Fruit fly (Drosophila melanogaster) Kc167 (cell line): ENCODE results near the gene CG14915.
A peak's percentile ranks its signal among the peaks of the same experiment; 100 is the strongest.

Source experiments
- Myc ChIP-seq: fragments of >200 bp; optimal IDR thresholded peaks from 2 replicates; lab custom pipeline; 2017; ENCODE audit warnings: missing external identifiers
- Sin3A ChIP-seq: fragments of >200 bp; optimal IDR thresholded peaks from 2 replicates; lab custom pipeline; 2018; ENCODE audit warnings: missing external identifiers
- h ChIP-seq: fragments of >200 bp; optimal IDR thresholded peaks from 3 replicates; lab custom pipeline; 2018; ENCODE audit warnings: missing external identifiers
- insv ChIP-seq: fragments of >200 bp; optimal IDR thresholded peaks from 3 replicates; lab custom pipeline; 2018; ENCODE audit warnings: missing external identifiers
- psq ChIP-seq: fragments of >200 bp; optimal IDR thresholded peaks from 2 replicates; lab custom pipeline; 2017; ENCODE audit warnings: missing external identifiers
- ttk ChIP-seq: sonication (Bioruptor generic); optimal IDR thresholded peaks from 2 replicates; lab custom pipeline; 2017; ENCODE audit warnings: missing external identifiers

CG14915 gene

DNA sequence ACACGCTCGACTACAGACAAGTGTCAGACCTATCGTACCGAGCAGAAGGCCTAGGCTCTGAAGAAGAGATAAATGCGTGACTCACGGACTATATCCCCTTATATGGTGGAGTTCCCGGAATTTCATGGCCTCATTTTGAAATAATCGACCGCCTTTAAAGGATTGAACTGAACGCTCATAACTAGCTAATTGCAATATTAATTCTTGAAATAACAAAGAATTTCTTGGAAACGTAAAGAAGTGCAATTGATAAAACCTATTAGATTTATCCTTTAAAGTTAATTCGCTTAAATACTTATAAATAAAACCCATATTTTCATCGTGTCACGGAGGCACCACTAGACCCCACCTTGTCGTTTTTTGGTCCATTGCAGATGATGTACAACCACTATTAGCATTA is 29.8 kb upstream of the CG14915 start:
- no peak for TF ChIP-seq insv
- TF ChIP-seq Sin3A (lab: Kevin White, UChicago) = no peak
- TF ChIP-seq ttk (lab: Kevin White, UChicago) = no peak
- no peak for TF ChIP-seq psq
- TF ChIP-seq Myc (lab: Kevin White, UChicago) = no peak
- no peak for TF ChIP-seq h (lab: Kevin White, UChicago)

DNA sequence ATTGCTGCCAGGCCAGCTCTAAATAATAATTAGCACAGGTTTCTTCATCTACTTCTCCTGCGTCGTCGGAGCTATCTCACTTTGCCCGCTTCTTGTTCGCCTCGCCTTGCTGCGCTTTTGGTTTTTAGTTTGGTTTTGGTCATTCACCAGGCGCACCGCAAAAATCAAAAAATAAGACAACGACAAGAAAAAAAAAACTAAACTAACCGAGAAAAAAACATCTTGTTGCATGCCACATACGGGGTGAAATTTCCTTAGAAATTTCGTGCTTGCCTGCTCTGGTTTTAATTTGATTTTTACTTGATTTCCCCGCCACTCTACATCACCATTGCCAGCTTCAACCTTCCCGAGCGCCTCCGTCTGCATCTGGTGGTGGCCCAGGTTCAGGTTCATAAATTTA is 29.0 kb upstream of the CG14915 start:
- TF ChIP-seq psq (no peak), h (lab: Kevin White, UChicago) (no peak), Myc (lab: Kevin White, UChicago) (no peak), insv (no peak), Sin3A (lab: Kevin White, UChicago) (no peak), ttk (lab: Kevin White, UChicago) (no peak)

DNA sequence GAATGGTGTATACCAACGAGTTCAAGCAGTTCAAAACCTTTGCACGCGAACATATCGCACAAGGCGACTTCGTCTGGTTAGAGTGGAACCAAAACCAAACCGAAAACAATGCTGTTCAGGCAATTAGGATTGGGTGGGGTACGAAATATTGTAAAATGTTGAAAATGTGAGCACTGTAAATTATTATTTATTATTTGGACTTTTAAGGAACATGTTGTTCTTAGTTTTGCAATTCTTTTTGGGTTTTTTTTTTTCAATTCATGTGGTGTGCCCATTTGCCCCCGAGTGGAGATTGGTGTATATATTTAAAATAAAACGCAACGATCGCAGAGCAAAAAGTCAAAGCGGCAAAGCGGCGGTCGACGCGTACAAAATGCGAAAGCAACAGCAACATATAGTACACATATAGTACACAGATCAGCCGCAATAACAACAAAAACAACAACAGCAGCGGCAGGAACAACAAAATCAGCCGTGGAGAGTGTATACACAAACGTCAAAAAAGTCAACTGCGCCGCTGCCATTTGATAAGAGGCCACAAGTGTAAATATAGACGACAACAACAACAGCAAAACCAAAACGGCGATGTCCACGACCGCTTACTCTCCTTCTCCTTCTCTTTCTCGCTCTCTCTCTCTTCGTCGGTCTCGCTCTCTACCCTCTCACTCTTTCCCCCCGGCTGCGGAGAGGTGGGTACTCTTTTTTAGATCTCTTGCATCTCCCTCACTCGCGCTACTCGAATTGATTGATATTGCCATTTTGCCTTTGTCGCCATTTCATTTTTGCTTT is 26.0 kb upstream of the CG14915 start:
- no peak for TF ChIP-seq ttk (lab: Kevin White, UChicago)
- TF ChIP-seq h (lab: Kevin White, UChicago) = no peak
- no peak for TF ChIP-seq Myc (lab: Kevin White, UChicago)
- TF ChIP-seq Sin3A (lab: Kevin White, UChicago) = no peak
- no peak for TF ChIP-seq psq
- TF ChIP-seq insv = no peak

DNA sequence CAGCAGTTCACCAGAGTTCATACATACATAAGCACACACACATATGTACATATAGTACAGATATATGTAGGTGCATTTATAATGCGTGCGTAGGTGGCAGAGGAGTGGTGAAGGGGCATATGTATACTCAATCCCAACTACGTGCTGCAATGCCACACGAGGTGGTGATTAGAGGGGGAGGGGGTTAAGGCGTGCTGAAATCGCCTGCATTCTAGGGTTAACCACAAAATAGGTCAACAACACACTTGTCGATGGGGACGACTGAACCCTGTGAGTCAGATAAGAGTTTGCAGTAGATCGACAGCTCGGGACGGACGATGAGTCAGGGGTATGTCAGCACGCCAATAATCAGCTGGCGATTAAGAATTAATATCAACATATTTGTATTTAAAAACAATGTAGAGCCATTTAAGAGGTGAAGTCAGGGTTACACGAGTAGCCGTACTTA is 25.3 kb upstream of the CG14915 start:
- TF ChIP-seq Sin3A (lab: Kevin White, UChicago) (no peak), h (lab: Kevin White, UChicago) (no peak), insv (no peak), psq (no peak), ttk (lab: Kevin White, UChicago) (no peak), Myc (lab: Kevin White, UChicago) (no peak)

DNA sequence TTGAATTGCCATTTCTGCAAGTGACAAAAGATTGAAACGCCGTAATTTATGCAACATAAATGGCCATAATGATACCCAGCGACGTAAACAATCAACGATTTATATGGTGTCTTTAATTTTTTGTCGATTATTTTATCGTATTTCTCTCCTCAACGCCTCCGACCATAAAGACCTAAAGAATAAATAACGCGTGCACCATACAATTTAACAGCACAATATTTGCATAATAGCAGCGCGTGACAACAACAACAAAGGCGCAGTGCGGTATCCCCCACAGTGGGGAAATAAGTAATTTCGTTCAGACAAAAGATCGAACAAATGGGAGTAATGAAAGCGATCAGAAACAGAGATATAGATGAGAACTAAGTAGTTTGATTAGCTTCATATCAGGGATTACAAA is 24.8 kb upstream of the CG14915 start:
- TF ChIP-seq ttk (lab: Kevin White, UChicago) (no peak), h (lab: Kevin White, UChicago) (no peak), insv (no peak), Myc (lab: Kevin White, UChicago) (no peak), Sin3A (lab: Kevin White, UChicago) (no peak), psq (no peak)

DNA sequence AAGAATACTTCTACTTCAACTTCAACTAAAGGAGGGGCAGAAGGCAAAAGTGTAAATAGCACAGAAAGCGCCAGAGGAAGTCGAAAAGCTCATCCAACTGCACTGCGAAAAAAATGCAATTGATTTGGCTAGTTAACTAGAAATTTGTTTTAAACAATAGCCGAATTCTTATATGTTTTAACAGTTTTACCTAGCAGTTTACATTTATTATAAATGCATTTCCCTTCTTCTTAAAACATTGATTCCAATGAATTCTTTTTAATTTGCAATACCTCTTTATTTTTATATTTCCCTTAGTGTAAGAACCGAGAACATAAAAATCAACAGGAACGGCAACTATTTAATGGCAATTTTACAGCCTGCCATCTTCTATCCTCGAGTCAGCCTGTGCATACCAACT is 22.5 kb upstream of the CG14915 start:
- TF ChIP-seq ttk (lab: Kevin White, UChicago) = no peak
- no peak for TF ChIP-seq Myc (lab: Kevin White, UChicago)
- no peak for TF ChIP-seq psq
- TF ChIP-seq Sin3A (lab: Kevin White, UChicago) = no peak
- no peak for TF ChIP-seq h (lab: Kevin White, UChicago)
- TF ChIP-seq insv = no peak

DNA sequence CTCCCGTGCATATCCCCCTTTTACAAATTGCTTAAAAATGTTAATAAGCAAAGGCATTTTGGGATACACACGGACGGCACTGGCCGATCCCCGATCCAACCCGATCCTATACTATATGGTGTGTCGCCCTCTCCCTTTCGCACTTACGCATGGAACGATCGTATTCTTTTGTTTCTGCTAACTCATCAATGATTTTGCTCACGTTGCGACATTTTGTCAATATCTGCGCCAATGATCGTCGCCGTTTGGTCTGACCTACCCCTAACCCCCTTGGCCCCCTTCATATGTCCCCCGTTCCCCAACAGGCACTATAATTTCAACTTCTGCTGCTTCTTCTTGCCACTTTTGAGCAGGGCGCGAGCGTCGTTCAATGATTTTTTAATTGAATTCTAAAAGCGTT is 21.1 kb upstream of the CG14915 start:
- TF ChIP-seq Sin3A (lab: Kevin White, UChicago) (no peak), h (lab: Kevin White, UChicago) (no peak), ttk (lab: Kevin White, UChicago) (no peak), Myc (lab: Kevin White, UChicago) (no peak), insv (no peak), psq (no peak)

DNA sequence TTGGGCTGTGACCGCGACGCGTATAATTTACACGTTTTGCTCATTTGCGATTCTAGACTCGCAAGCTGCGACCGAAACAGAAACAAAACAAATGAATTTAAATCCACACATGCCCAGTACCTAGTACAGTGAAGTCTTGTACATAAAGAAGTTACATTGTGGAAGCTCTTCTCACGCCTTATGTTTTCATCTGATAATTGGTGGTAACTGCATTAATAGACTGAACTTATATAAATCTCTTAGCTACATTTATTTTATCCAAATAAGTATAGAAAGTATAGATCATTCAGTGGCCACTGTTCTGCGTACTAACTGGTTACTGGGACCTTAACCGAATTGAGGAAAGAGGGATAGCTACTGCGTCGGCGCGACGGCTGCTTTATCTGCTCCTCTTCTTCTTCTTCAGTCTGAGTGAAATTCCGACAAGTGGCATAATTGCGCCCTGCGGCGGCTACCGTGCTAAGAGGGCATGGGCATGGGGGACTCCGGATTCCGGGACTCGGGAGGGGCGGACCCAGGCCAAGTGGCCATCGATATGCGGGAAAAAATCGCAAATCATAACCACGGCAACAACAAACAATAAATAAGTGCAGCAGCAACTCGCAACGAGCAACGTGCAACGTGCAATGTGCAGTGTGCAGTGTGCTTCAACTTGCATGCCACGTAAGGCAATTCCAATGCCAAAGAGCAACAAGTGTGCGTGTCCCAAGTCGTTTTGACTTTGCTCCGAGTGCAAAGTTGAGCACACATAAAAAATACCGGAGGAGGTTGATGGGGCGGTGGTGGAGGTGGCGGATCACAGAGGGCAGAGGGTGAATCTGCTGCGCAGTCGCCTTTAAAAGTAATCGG is 19.0 kb upstream of the CG14915 start:
- TF ChIP-seq Sin3A (lab: Kevin White, UChicago) (no peak), psq (no peak), Myc (lab: Kevin White, UChicago) (no peak), h (lab: Kevin White, UChicago) (no peak), insv (no peak), ttk (lab: Kevin White, UChicago) (no peak)

DNA sequence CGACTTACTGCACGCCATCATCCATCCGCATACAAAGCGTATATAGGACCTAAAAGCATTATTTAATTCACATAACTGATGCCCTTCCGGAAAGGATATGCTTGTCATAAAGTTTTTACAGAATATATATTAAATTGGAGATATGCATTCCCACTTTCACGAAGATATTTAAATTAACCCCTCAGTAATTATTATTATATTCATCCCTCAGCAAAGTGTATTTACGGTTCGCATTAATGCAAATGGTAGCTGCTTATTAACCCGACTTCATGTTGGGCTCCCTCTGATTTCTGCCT is 18.4 kb upstream of the CG14915 start:
- TF ChIP-seq insv = no peak
- no peak for TF ChIP-seq ttk (lab: Kevin White, UChicago)
- no peak for TF ChIP-seq h (lab: Kevin White, UChicago)
- TF ChIP-seq Myc (lab: Kevin White, UChicago) = no peak
- no peak for TF ChIP-seq Sin3A (lab: Kevin White, UChicago)
- TF ChIP-seq psq = no peak

DNA sequence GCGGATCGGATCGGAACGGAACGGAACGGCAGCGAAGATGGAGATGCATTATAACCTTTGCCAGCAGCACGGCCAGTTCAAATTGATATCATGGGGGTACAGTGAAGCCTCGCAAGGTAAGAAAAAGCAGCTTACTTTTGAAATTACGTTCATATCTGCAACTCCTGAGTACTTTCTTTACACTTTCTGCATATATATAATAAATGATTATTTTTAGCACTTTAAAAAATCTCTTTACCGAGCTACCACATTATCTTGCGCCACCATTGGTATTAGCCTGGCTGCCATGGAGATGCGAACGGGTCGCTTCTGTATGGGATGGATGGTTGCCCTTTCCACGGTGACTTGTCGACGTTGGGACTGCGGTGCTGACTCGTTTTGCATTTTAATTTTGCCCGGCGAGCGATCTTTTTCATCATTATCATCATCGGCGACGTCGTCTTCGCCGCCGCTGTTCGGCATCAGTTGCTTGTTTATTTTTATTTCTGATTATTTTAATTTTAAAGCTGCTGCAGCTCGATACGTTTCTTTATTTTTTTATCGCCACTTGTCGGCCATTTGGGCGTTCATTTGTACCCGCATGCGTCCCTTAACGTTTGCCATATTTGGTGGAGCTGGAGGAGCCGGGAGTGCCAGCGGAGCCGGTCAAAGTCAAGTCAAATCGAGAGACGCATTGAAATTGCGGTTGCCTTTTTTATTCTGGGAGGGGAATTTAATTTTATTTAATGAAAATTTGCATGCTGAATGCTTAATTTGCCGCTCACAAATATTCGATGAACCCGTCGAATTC is 17.6 kb upstream of the CG14915 start:
- TF ChIP-seq insv (peak; percentile 29), Sin3A (lab: Kevin White, UChicago) (no peak)

DNA sequence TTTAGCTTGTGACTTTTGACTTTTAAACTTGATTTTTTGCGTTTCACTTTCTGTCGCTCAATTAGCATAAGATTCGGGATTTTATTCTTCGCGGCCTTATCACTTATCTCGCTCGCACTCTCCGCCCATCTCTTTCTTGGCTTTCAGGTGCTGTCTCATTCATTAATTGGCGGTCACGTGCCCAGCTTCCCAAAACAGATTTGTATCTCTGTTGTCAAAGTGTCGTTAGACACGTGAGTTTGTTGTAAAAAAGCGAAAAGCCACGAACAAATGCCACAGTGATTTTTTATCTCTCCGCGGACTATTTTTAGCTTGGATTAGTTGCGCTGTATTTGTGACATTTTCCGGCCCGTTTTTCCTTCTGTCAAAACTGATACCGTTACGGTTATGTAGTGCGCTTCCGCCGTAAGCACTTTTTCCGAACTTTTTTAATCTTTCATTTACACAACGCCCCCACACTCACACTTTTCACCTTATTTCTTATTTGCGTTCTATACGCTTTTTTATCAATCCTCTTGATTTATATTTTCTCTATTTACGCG is 14.0 kb upstream of the CG14915 start:
- no peak for TF ChIP-seq h (lab: Kevin White, UChicago)
- no peak for TF ChIP-seq insv
- TF ChIP-seq psq = no peak
- TF ChIP-seq Myc (lab: Kevin White, UChicago) = no peak
